Fruit fly (Drosophila melanogaster) whole organism, pupa: Measurements from ENCODE around the gene Dif.

Experiments
- CG10348 ChIP-seq: fragments of 200-800 bp; sonication (Bioruptor generic); IDR thresholded peaks from 2 replicates; pipeline ENCODE4 v1.3.6; 2022; ENCODE audit warnings: missing biosample characterization, missing genetic modification characterization
- CG12605 ChIP-seq: fragments of 200-800 bp; sonication (Bioruptor generic); IDR thresholded peaks from 2 replicates; pipeline ENCODE4 v1.3.6; 2022; ENCODE audit warnings: missing biosample characterization, missing genetic modification characterization
- CG17806 ChIP-seq: fragments of 200-800 bp; sonication (Bioruptor generic); optimal IDR thresholded peaks from 2 replicates; lab custom pipeline; 2018; ENCODE audit warnings: missing biosample characterization, mild to moderate bottlenecking, missing genetic modification characterization, moderate library complexity
- CG4496 ChIP-seq: fragments of 200-800 bp; sonication (Bioruptor generic); IDR thresholded peaks from 3 replicates; pipeline ENCODE4 v1.3.6; 2022; ENCODE audit warnings: missing biosample characterization, missing genetic modification characterization
- EcR ChIP-seq: fragments of 200-800 bp; sonication (Bioruptor generic); optimal IDR thresholded peaks from 3 replicates; lab custom pipeline; 2019; ENCODE audit warnings: missing biosample characterization, missing genetic modification characterization, mild to moderate bottlenecking, moderate library complexity, missing genetic modification reagents
- Pif1A ChIP-seq: fragments of 200-800 bp; sonication (Bioruptor generic); optimal IDR thresholded peaks from 3 replicates; lab custom pipeline; 2016; ENCODE audit warnings: missing biosample characterization, missing genetic modification characterization
- Pif1B ChIP-seq: fragments of 200-800 bp; sonication (Bioruptor generic); optimal IDR thresholded peaks from 3 replicates; lab custom pipeline; 2016; ENCODE audit warnings: missing biosample characterization, missing genetic modification characterization
- gl ChIP-seq: fragments of 200-800 bp; sonication (Bioruptor generic); optimal IDR thresholded peaks from 2 replicates; lab custom pipeline; 2018; ENCODE audit warnings: missing biosample characterization, mild to moderate bottlenecking, missing genetic modification characterization

- no peak for TF ChIP-seq CG12605
- no peak for TF ChIP-seq CG17806 (tag; lab: Kevin White, UChicago)
- no peak for TF ChIP-seq CG4496 (GFP tag; lab: Robert Waterston, UW)
- no peak for TF ChIP-seq CG10348 (GFP tag; lab: Robert Waterston, UW)
- TF ChIP-seq gl (tag; lab: Kevin White, UChicago), result no peak
- no peak for TF ChIP-seq Pif1A (GFP tag; lab: Kevin White, UChicago)
- no peak for TF ChIP-seq Pif1B
- no peak for TF ChIP-seq EcR
Observed at dm6 chr2L:17436500-17436899, 3.5 kb upstream of the Dif start, which contains the start of gene CG33928.
